Fruit fly (Drosophila melanogaster): ENCODE measurements around the gene NdufA3.

Gene NdufA3

dm6 chrX:9141219-9141618 lies 18.6 kb downstream of the NdufA3 start (continued):
- no peak for TF ChIP-seq Met (GFP tag; optimal IDR thresholded peaks at IDR 0.05)
- peak; percentile 56 for TF ChIP-seq Lpt (GFP tag; optimal IDR thresholded peaks at IDR 0.05)
- TF ChIP-seq Eip93F (GFP tag; optimal IDR thresholded peaks at IDR 0.05): no peak
- TF ChIP-seq spab (GFP tag; optimal IDR thresholded peaks at IDR 0.05): no peak
- peak; percentile 82 for TF ChIP-seq CG3919 (GFP tag; optimal IDR thresholded peaks at IDR 0.05)
- peak; percentile 74 for TF ChIP-seq net (GFP tag; optimal IDR thresholded peaks at IDR 0.05)
- TF ChIP-seq Sox102F (GFP tag; optimal IDR thresholded peaks at IDR 0.05): peak; percentile 59
- peak; percentile 57 for TF ChIP-seq Smox (GFP tag; optimal IDR thresholded peaks at IDR 0.05)
- peak; percentile 43 for TF ChIP-seq CG8632 (GFP tag; optimal IDR thresholded peaks at IDR 0.05)
- no peak for TF ChIP-seq svp (GFP tag)
- TF ChIP-seq CG6792 (GFP tag; optimal IDR thresholded peaks at IDR 0.05): peak; percentile 67
- peak; percentile 33 for TF ChIP-seq CG11762 (GFP tag; optimal IDR thresholded peaks at IDR 0.05; ENCODE audit: insufficient read depth)
- TF ChIP-seq topi (GFP tag; optimal IDR thresholded peaks at IDR 0.05): peak; percentile 65
- TF ChIP-seq Hr39 (GFP tag; optimal IDR thresholded peaks at IDR 0.05): peak; percentile 73
- peak; percentile 80 for TF ChIP-seq CG7368 (GFP tag; optimal IDR thresholded peaks at IDR 0.05)
- peak; percentile 82 for TF ChIP-seq pdm3 (GFP tag; optimal IDR thresholded peaks at IDR 0.05)
- peak; percentile 71 for TF ChIP-seq achi (GFP tag; optimal IDR thresholded peaks at IDR 0.05)
- no peak for TF ChIP-seq CG32006 (GFP tag; optimal IDR thresholded peaks at IDR 0.05)
- TF ChIP-seq eg (GFP tag; IDR thresholded peaks at IDR 0.05): peak; percentile 91
- no peak for TF ChIP-seq CG6276 (GFP tag; optimal IDR thresholded peaks at IDR 0.05)
- TF ChIP-seq vri (GFP tag; optimal IDR thresholded peaks at IDR 0.05): peak; percentile 23
- TF ChIP-seq cyc (GFP tag; optimal IDR thresholded peaks at IDR 0.05): peak; percentile 73
- TF ChIP-seq salr (GFP tag; optimal IDR thresholded peaks at IDR 0.05): peak; percentile 26 to 69
- TF ChIP-seq CG16779 (tag; optimal IDR thresholded peaks at IDR 0.05): no peak
- peak; percentile 34 for TF ChIP-seq Blimp-1 (GFP tag; optimal IDR thresholded peaks at IDR 0.05)
- peak; percentile 14 for TF ChIP-seq dac (GFP tag; optimal IDR thresholded peaks at IDR 0.05)
- TF ChIP-seq dsx (GFP tag; optimal IDR thresholded peaks at IDR 0.05; ENCODE audit: poor library complexity, severe bottlenecking): peak; percentile 75

DNA sequence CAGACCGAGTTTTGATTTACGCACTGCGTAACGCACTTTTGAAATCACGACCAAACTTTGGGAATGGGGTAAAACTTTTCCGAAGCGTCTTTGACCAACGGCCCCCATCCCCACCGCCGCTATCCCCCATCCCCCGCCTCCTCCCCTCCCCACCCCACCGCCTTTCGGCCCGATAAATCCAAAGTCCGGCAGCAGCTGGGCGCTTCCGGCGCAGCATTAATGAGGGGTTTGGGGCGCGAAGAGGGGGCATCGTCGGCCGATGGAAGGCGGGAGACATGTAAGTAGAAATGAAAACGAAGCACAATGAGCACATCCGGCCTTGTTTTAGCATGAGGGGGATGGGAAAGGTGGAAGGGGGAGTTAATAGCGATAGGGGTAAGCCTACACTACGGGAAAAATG lies 20.7 kb downstream of the NdufA3 start:
- no peak for TF ChIP-seq Hr39 (GFP tag; optimal IDR thresholded peaks at IDR 0.05)
- TF ChIP-seq pdm3 (GFP tag; optimal IDR thresholded peaks at IDR 0.05): no peak
- TF ChIP-seq ss (GFP tag; optimal IDR thresholded peaks at IDR 0.05): peak; percentile 81 to 85
- no peak for TF ChIP-seq Sox14 (GFP tag; optimal IDR thresholded peaks at IDR 0.05)
- peak; percentile 0 for TF ChIP-seq CG32006 (GFP tag; optimal IDR thresholded peaks at IDR 0.05)
- TF ChIP-seq CG10669 (GFP tag; optimal IDR thresholded peaks at IDR 0.05): peak; percentile 41
- no peak for TF ChIP-seq achi (GFP tag; optimal IDR thresholded peaks at IDR 0.05)
- TF ChIP-seq spab (GFP tag; optimal IDR thresholded peaks at IDR 0.05): peak; percentile 33
- TF ChIP-seq CG6854 (GFP tag; optimal IDR thresholded peaks at IDR 0.05): no peak
- TF ChIP-seq CG3919 (GFP tag; optimal IDR thresholded peaks at IDR 0.05): no peak
- peak; percentile 52 for TF ChIP-seq CG1621 (tag; optimal IDR thresholded peaks at IDR 0.05)
- TF ChIP-seq Gug (GFP tag; IDR thresholded peaks at IDR 0.05): peak; percentile 45; the same call in 1 of the 2 replicates
- TF ChIP-seq Smox (GFP tag; optimal IDR thresholded peaks at IDR 0.05): no peak
- TF ChIP-seq CG9139 (GFP tag; optimal IDR thresholded peaks at IDR 0.05): peak; percentile 81
- no peak for TF ChIP-seq dac (GFP tag; optimal IDR thresholded peaks at IDR 0.05)
- peak; percentile 73 for TF ChIP-seq CG6276 (GFP tag; optimal IDR thresholded peaks at IDR 0.05)
- no peak for TF ChIP-seq CG11762 (GFP tag; optimal IDR thresholded peaks at IDR 0.05; ENCODE audit: insufficient read depth)
- TF ChIP-seq Ets21C (GFP tag; optimal IDR thresholded peaks at IDR 0.05): no peak
- TF ChIP-seq CG7368 (GFP tag; optimal IDR thresholded peaks at IDR 0.05): peak; percentile 33
- peak; percentile 32; the same call in 1 of the 3 replicates for TF ChIP-seq eg (GFP tag; IDR thresholded peaks at IDR 0.05)
- TF ChIP-seq salr (GFP tag; optimal IDR thresholded peaks at IDR 0.05): peak in 1 of 2 experiments; percentile 30
- no peak for TF ChIP-seq Ets96B (tag; optimal IDR thresholded peaks at IDR 0.05)
- TF ChIP-seq Sox102F (GFP tag; optimal IDR thresholded peaks at IDR 0.05): no peak
- TF ChIP-seq CG4318 (GFP tag; optimal IDR thresholded peaks at IDR 0.05): no peak
- TF ChIP-seq OdsH (GFP tag; optimal IDR thresholded peaks at IDR 0.05): no peak
- TF ChIP-seq Eip93F (GFP tag; optimal IDR thresholded peaks at IDR 0.05): no peak
- no peak for TF ChIP-seq CG8319 (GFP tag; optimal IDR thresholded peaks at IDR 0.05)
- TF ChIP-seq CG16779 (tag; optimal IDR thresholded peaks at IDR 0.05): peak; percentile 68
- TF ChIP-seq CG6808 (GFP tag; optimal IDR thresholded peaks at IDR 0.05): peak; percentile 77
- no peak for TF ChIP-seq CG34406 (GFP tag; optimal IDR thresholded peaks at IDR 0.05)
- TF ChIP-seq Blimp-1 (GFP tag; optimal IDR thresholded peaks at IDR 0.05): no peak
- peak; percentile 47 for TF ChIP-seq net (GFP tag; optimal IDR thresholded peaks at IDR 0.05)
- TF ChIP-seq CG11294 (GFP tag; IDR thresholded peaks at IDR 0.05): no peak
- no peak for TF ChIP-seq CG10631 (GFP tag; optimal IDR thresholded peaks at IDR 0.05)
- peak; percentile 1 for TF ChIP-seq CG3032 (tag; optimal IDR thresholded peaks at IDR 0.05)
- 0 out of 3 replicates have a peak, but pooled peaks have one; percentile 17 for TF ChIP-seq CG8119 (GFP tag; IDR thresholded peaks at IDR 0.05)
